Fruit fly (Drosophila melanogaster) whole organism, prepupa: ENCODE results near the gene CG12984.

Source experiments
- CG31627 ChIP-seq: fragments of 200-800 bp; sonication (Bioruptor generic); optimal IDR thresholded peaks from 3 replicates; lab custom pipeline; 2016; ENCODE audit warnings: missing biosample characterization, missing genetic modification characterization
- Sox14 ChIP-seq: fragments of 200-800 bp; sonication (Bioruptor generic); optimal IDR thresholded peaks from 3 replicates; lab custom pipeline; 2016; ENCODE audit warnings: missing biosample characterization, missing genetic modification characterization
- topi ChIP-seq: fragments of 200-800 bp; sonication (Bioruptor generic); optimal IDR thresholded peaks from 3 replicates; lab custom pipeline; 2016; ENCODE audit warnings: missing biosample characterization, missing genetic modification characterization

DNA sequence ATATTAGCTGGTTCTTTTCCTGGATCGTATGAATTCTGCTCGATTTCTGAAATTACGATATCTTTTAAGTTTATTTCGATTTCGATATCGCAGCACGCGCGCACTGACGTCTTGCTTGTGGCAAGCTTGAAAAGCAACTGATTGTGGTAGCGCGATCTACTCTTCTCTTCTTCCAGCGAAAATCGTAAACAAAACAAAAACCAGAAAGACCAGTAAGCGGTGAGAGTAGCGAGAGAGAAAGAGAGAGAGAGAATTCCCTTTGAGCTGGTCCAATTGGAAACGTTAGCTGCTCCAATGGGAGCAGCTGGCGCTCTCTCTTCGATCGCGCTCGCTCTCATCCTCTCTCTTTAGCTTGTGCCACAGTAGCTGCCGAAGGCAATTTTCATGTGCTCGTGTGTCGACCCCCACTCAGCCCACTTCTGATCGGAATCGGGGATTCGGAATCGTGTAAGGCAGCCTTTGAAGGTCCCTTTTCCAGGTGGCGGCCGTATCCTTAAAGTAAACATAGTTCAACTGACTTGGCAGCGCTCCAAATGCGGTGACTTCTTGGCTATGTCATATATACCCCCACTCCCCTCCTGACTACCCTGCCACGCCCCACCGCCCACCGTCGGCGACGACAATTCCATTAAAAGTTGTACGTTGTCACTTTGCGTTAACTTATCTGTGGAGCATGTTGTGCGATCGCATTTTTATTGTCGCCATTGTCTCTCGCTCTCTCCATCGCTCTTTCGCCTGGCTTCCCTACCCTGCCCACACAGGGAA, 41.9 kb upstream of the CG12984 start, which contains the start of gene fng:
- TF ChIP-seq topi (GFP tag; lab: Kevin White, UChicago) (peak; percentile 6), CG31627 (GFP tag; lab: Kevin White, UChicago) (no peak), Sox14 (GFP tag; lab: Kevin White, UChicago) (peak; percentile 13)
